Worm (Caenorhabditis elegans) whole organism, young adult: Measurements from ENCODE around the gene F36H9.1.

Experiments
- C06A6.2 ChIP-seq: fragments of 200-800 bp; sonication (Bioruptor generic); conservative IDR thresholded peaks from 2 replicates; pipeline ENCODE4 v1.3.6; 2022; ENCODE audit warnings: missing genetic modification characterization, missing compliant biosample characterization
- C17E4.6 ChIP-seq: fragments of 200-800 bp; sonication (Bioruptor generic); IDR thresholded peaks from 2 replicates; pipeline ENCODE4 v1.3.6; 2022; ENCODE audit warnings: missing genetic modification reagents, missing genetic modification characterization, missing compliant biosample characterization
- F33H1.4 ChIP-seq: fragments of 200-800 bp; sonication (Bioruptor generic); IDR thresholded peaks from 2 replicates; pipeline ENCODE4 v1.3.6; 2022; ENCODE audit warnings: missing genetic modification reagents, missing genetic modification characterization, missing compliant biosample characterization
- F49E8.2 ChIP-seq: sonication (generic microtip); optimal IDR thresholded peaks from 3 replicates; lab custom pipeline; 2017; ENCODE audit warnings: missing genetic modification characterization, mild to moderate bottlenecking, missing compliant biosample characterization, antibody characterized with exemption, moderate library complexity; ENCODE audit not compliant: insufficient read depth
- F57A8.1 ChIP-seq: fragments of 200-800 bp; sonication (Bioruptor generic); optimal IDR thresholded peaks from 2 replicates; lab custom pipeline; 2018; ENCODE audit warnings: mild to moderate bottlenecking, missing genetic modification characterization, moderate library complexity, missing compliant biosample characterization
- K12H6.12 ChIP-seq: fragments of 200-800 bp; sonication (Bioruptor generic); optimal IDR thresholded peaks from 2 replicates; lab custom pipeline; 2018; ENCODE audit warnings: mild to moderate bottlenecking, missing genetic modification characterization, missing compliant biosample characterization
- Y53F4B.3 ChIP-seq: fragments of 200-800 bp; sonication (Bioruptor generic); IDR thresholded peaks from 2 replicates; pipeline ENCODE4 v1.3.6; 2022; ENCODE audit warnings: missing genetic modification reagents, missing genetic modification characterization, missing compliant biosample characterization
- Y95B8A.8 ChIP-seq: fragments of 200-800 bp; sonication (Bioruptor generic); IDR thresholded peaks from 2 replicates; pipeline ENCODE4 v1.3.6; 2022; ENCODE audit warnings: missing genetic modification reagents, missing genetic modification characterization, missing compliant biosample characterization
- ama-1 ChIP-seq, 3 experiments: fragments of 150-350 bp in 1 of 3; sonication (generic microtip) in 2 of 3; optimal IDR thresholded peaks; 2 replicates each; lab custom pipeline; 2014 to 2018; ENCODE audit warnings: missing biosample characterization in 2 of 3, missing genetic modification characterization in 2 of 3, missing genetic modification reagents in 2 of 3
- attf-6 ChIP-seq: fragments of 200-800 bp; sonication (Bioruptor generic); IDR thresholded peaks from 2 replicates; pipeline ENCODE4 v1.3.6; 2022; ENCODE audit warnings: missing genetic modification reagents, missing genetic modification characterization, missing compliant biosample characterization
- bed-2 ChIP-seq: fragments of 200-800 bp; sonication (Bioruptor generic); IDR thresholded peaks from 2 replicates; pipeline ENCODE4 v1.3.6; 2022; ENCODE audit warnings: missing genetic modification reagents, missing genetic modification characterization, missing compliant biosample characterization
- ccch-3 ChIP-seq: fragments of 200-800 bp; sonication (Bioruptor generic); optimal IDR thresholded peaks from 2 replicates; lab custom pipeline; 2018; ENCODE audit warnings: mild to moderate bottlenecking, missing genetic modification characterization, missing compliant biosample characterization
- ceh-27 ChIP-seq: fragments of 200-800 bp; sonication (Bioruptor generic); optimal IDR thresholded peaks from 2 replicates; lab custom pipeline; 2018; ENCODE audit warnings: mild to moderate bottlenecking, missing genetic modification characterization, moderate library complexity, missing compliant biosample characterization
- ceh-79 ChIP-seq: sonication (generic microtip); optimal IDR thresholded peaks from 2 replicates; lab custom pipeline; 2017; ENCODE audit warnings: mild to moderate bottlenecking, missing genetic modification characterization, missing compliant biosample characterization
- chd-7 ChIP-seq: sonication (generic microtip); optimal IDR thresholded peaks from 2 replicates; lab custom pipeline; 2016; ENCODE audit warnings: mild to moderate bottlenecking, missing genetic modification characterization, moderate library complexity, missing compliant biosample characterization
- dox-1 ChIP-seq: fragments of 200-800 bp; sonication (Bioruptor generic); IDR thresholded peaks from 2 replicates; pipeline ENCODE4 v1.3.6; 2022; ENCODE audit warnings: missing genetic modification reagents, missing genetic modification characterization, missing compliant biosample characterization
- dpff-1 ChIP-seq: sonication (generic microtip); optimal IDR thresholded peaks from 2 replicates; lab custom pipeline; 2017; ENCODE audit warnings: mild to moderate bottlenecking, missing genetic modification characterization, missing compliant biosample characterization
- efl-1 ChIP-seq: fragments of 150-350 bp; optimal IDR thresholded peaks from 2 replicates; lab custom pipeline; 2014; ENCODE audit warnings: missing biosample characterization, missing genetic modification reagents, missing genetic modification characterization
- egrh-3 ChIP-seq: fragments of 200-800 bp; sonication (Bioruptor generic); IDR thresholded peaks from 2 replicates; pipeline ENCODE4 v1.3.6; 2022; ENCODE audit warnings: missing genetic modification reagents, missing genetic modification characterization, missing compliant biosample characterization
- hlh-26 ChIP-seq: fragments of 200-800 bp; sonication (Bioruptor generic); conservative IDR thresholded peaks from 2 replicates; pipeline ENCODE4 v1.3.6; 2022; ENCODE audit warnings: missing genetic modification reagents, missing genetic modification characterization, missing compliant biosample characterization
- hmg-1.2 ChIP-seq: fragments of 200-800 bp; sonication (Bioruptor generic); IDR thresholded peaks from 2 replicates; pipeline ENCODE4 v1.3.6; 2022; ENCODE audit warnings: missing genetic modification reagents, missing genetic modification characterization, missing compliant biosample characterization
- hsf-1 ChIP-seq: fragments of 200-800 bp; sonication (Bioruptor generic); IDR thresholded peaks from 2 replicates; pipeline ENCODE4 v1.3.6; 2022; ENCODE audit warnings: missing genetic modification reagents, missing genetic modification characterization, missing compliant biosample characterization
- lin-35 ChIP-seq, 3 experiments: fragments of 150-350 bp in 2 of 3; sonication (generic microtip) in 1 of 3; optimal IDR thresholded peaks; 2 replicates each; lab custom pipeline; 2014 to 2018; ENCODE audit warnings: missing biosample characterization in 3 of 3, missing genetic modification characterization in 3 of 3, missing genetic modification reagents in 3 of 3
- lin-40 ChIP-seq: sonication (generic microtip); optimal IDR thresholded peaks from 2 replicates; lab custom pipeline; 2016; ENCODE audit warnings: missing genetic modification characterization, mild to moderate bottlenecking, missing compliant biosample characterization, missing genotype, missing genetic modification reagents
- lin-54 ChIP-seq: fragments of 200-800 bp; sonication (Bioruptor generic); optimal IDR thresholded peaks from 2 replicates; lab custom pipeline; 2018; ENCODE audit warnings: mild to moderate bottlenecking, missing genetic modification characterization, missing compliant biosample characterization
- madf-3 ChIP-seq: fragments of 200-800 bp; sonication (Bioruptor generic); IDR thresholded peaks from 2 replicates; pipeline ENCODE4 v1.3.6; 2022; ENCODE audit warnings: missing genetic modification reagents, missing genetic modification characterization, missing compliant biosample characterization
- mcd-1 ChIP-seq: fragments of 200-800 bp; sonication (Bioruptor generic); IDR thresholded peaks from 2 replicates; pipeline ENCODE4 v1.3.6; 2022; ENCODE audit warnings: missing genetic modification reagents, missing genetic modification characterization, missing compliant biosample characterization
- nfya-1 ChIP-seq: sonication (generic microtip); optimal IDR thresholded peaks from 2 replicates; lab custom pipeline; 2017; ENCODE audit warnings: antibody characterized with exemption, missing compliant biosample characterization, missing genetic modification characterization, borderline replicate concordance; ENCODE audit not compliant: insufficient read depth
- nfya-2 ChIP-seq: fragments of 200-800 bp; sonication (Bioruptor generic); IDR thresholded peaks from 2 replicates; pipeline ENCODE4 v1.3.6; 2022; ENCODE audit warnings: missing genetic modification reagents, missing genetic modification characterization, missing compliant biosample characterization
- nfyb-1 ChIP-seq: fragments of 200-800 bp; sonication (Bioruptor generic); IDR thresholded peaks from 2 replicates; pipeline ENCODE4 v1.3.6; 2022; ENCODE audit warnings: missing genetic modification reagents, missing genetic modification characterization, missing compliant biosample characterization
- nhr-120 ChIP-seq: fragments of 200-800 bp; sonication (Bioruptor generic); IDR thresholded peaks from 2 replicates; pipeline ENCODE4 v1.3.6; 2022; ENCODE audit warnings: missing genetic modification characterization, missing compliant biosample characterization
- nhr-80 ChIP-seq: sonication (generic microtip); optimal IDR thresholded peaks from 2 replicates; lab custom pipeline; 2016; ENCODE audit warnings: missing genetic modification characterization, missing compliant biosample characterization
- rpc-1 ChIP-seq, 2 experiments: fragments of 150-350 bp in 1 of 2; sonication (generic microtip) in 1 of 2; optimal IDR thresholded peaks; 2 replicates each; lab custom pipeline; 2014 to 2018; ENCODE audit warnings: missing biosample characterization in 1 of 2, missing genetic modification characterization in 1 of 2, missing genetic modification reagents in 1 of 2, missing genotype in 1 of 2
- snpc-4 ChIP-seq, 5 experiments: fragments of 150-350 bp in 1 of 5; sonication (generic microtip) in 4 of 5; optimal IDR thresholded peaks; 2 replicates each; lab custom pipeline; 2014 to 2018; ENCODE audit warnings: missing genetic modification characterization in 5 of 5, missing biosample characterization in 3 of 5, antibody characterized with exemption in 2 of 5, mild to moderate bottlenecking in 2 of 5, missing compliant biosample characterization in 2 of 5, missing genotype in 2 of 5, moderate library complexity in 2 of 5, missing genetic modification reagents in 1 of 5
- somi-1 ChIP-seq: fragments of 200-800 bp; sonication (Bioruptor generic); optimal IDR thresholded peaks from 2 replicates; lab custom pipeline; 2018; ENCODE audit warnings: mild to moderate bottlenecking, missing genetic modification characterization, missing compliant biosample characterization
- sptf-2 ChIP-seq: fragments of 200-800 bp; sonication (Bioruptor generic); optimal IDR thresholded peaks from 2 replicates; lab custom pipeline; 2018; ENCODE audit warnings: mild to moderate bottlenecking, missing genetic modification characterization, missing compliant biosample characterization
- tbp1 ChIP-seq: fragments of 200-800 bp; sonication (Bioruptor generic); optimal IDR thresholded peaks from 2 replicates; lab custom pipeline; 2018; ENCODE audit warnings: mild to moderate bottlenecking, missing genetic modification characterization, missing compliant biosample characterization
- tbx-9 ChIP-seq: sonication (generic microtip); optimal IDR thresholded peaks from 2 replicates; lab custom pipeline; 2016; ENCODE audit warnings: borderline replicate concordance, missing genetic modification characterization, inconsistent platforms, missing compliant biosample characterization
- zfh-2 ChIP-seq: fragments of 200-800 bp; sonication (Bioruptor generic); conservative IDR thresholded peaks from 2 replicates; pipeline ENCODE4 v1.3.6; 2022; ENCODE audit warnings: missing genetic modification reagents, missing genetic modification characterization, missing compliant biosample characterization
- ztf-26 ChIP-seq: sonication (generic microtip); optimal IDR thresholded peaks from 2 replicates; lab custom pipeline; 2017; ENCODE audit warnings: missing genetic modification characterization, missing compliant biosample characterization

The F36H9.1 gene

DNA sequence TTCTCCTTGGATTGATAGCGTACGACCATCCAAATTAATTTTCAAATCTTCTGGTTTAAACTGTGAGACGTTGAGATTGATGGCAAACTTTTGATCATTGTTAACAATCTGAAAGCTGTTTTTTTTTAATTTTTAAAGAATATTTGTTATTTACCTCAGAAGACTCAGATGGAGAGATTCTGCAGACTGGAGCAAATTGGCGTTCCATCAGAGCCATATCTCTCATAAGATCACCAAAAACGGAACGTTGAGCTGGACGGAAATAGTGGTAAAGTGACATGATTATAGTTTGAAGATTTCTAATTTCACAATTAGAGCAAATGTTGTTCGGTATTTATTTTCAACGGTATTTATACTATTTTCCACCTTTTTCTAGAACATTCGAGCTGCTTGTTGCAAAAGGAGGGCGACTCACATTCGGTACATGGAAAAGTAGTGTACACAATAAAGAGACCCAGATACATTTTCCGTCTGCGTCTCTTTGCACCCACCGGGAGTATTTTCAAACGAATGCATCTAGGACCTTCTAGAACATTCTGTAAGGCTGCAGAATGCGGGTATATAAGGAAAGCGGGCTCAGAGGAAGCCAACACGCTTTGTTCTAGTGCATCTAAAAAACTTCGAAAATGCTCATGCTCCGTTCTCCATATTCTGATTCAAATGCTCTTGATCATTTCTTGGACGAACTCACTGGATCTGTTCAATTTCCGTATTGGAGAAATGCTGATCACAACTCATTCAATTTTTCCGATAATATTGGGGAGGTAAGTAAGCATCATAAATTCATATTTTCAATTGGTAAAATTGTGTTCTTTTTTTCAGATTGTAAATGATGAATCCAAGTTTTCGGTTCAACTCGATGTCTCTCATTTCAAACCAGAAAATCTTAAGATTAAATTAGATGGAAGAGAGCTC lies 10.6 kb downstream of the F36H9.1 start, which contains the start of the genes hsp-16.2 and hsp-16.41:
TSS of gene hsp-16.2 (minus strand) at position 313 of the 915 bp plus-strand sequence.
TSS of gene hsp-16.41 (plus strand) at position 534 of the 915 bp plus-strand sequence.
- TF ChIP-seq dpff-1 (tag; lab: Kevin White, UChicago) (no peak), dox-1 (GFP tag; lab: Robert Waterston, UW) (peak; percentile 22; the same call in 1 of the 2 replicates), lin-40 (tag; lab: Kevin White, UChicago) (peak; percentile 24), F49E8.2 (tag; lab: Kevin White, UChicago) (no peak), ztf-26 (peak; percentile 59), mcd-1 (GFP tag; lab: Robert Waterston, UW) (peak; percentile 33; the same call in 1 of the 2 replicates), rpc-1 (optimal IDR thresholded peaks at IDR 0.05; lab: Kevin White, UChicago) (peak; percentile 45), rpc-1 (tag; optimal IDR thresholded peaks at IDR 0.05; lab: Kevin White, UChicago) (no peak), bed-2 (GFP tag; lab: Robert Waterston, UW) (no peak), nfyb-1 (peak; percentile 72; the same call in 1 of the 2 replicates), Y95B8A.8 (GFP tag; lab: Robert Waterston, UW) (0 out of 2 replicates have a peak, but pooled peaks have one; percentile 35), egrh-3 (GFP tag; lab: Robert Waterston, UW) (no peak), lin-54 (GFP tag; lab: Kevin White, UChicago) (peak; percentile 7), ccch-3 (GFP tag; lab: Kevin White, UChicago) (no peak), tbp1 (GFP tag; lab: Kevin White, UChicago) (peak; percentile 48), hmg-1.2 (peak; percentile 94), zfh-2 (GFP tag; lab: Robert Waterston, UW) (0 out of 2 replicates have a peak, but pooled peaks have one; percentile 22), F57A8.1 (GFP tag; lab: Kevin White, UChicago) (no peak), snpc-4 (GFP tag; optimal IDR thresholded peaks at IDR 0.05; lab: Kevin White, UChicago) (no peak), snpc-4 (tag; optimal IDR thresholded peaks at IDR 0.05; lab: Kevin White, UChicago) (no peak), ceh-27 (GFP tag; lab: Kevin White, UChicago) (peak; percentile 23), attf-6 (GFP tag; lab: Robert Waterston, UW) (no peak), chd-7 (tag; lab: Kevin White, UChicago) (peak; percentile 38), sptf-2 (GFP tag; lab: Kevin White, UChicago) (no peak), ama-1 (optimal IDR thresholded peaks at IDR 0.05; lab: Kevin White, UChicago) (peak; percentile 3), ama-1 (GFP tag; optimal IDR thresholded peaks at IDR 0.05; lab: Kevin White, UChicago) (no peak), lin-35 (GFP tag; optimal IDR thresholded peaks at IDR 0.05; lab: Kevin White, UChicago) (no peak), nhr-80 (no peak), madf-3 (GFP tag; lab: Robert Waterston, UW) (no peak), somi-1 (GFP tag; lab: Kevin White, UChicago) (no peak), efl-1 (no peak), nfya-1 (tag; lab: Kevin White, UChicago) (no peak), hsf-1 (GFP tag; lab: Robert Waterston, UW) (peak; percentile 92), K12H6.12 (tag; lab: Kevin White, UChicago) (peak; percentile 34)

- TF ChIP-seq nfya-1 (tag; lab: Kevin White, UChicago), result no peak
- TF ChIP-seq nhr-120 (GFP tag; lab: Robert Waterston, UW), result no peak
- no peak for TF ChIP-seq C06A6.2 (GFP tag; lab: Robert Waterston, UW)
- no peak for TF ChIP-seq nfya-2 (GFP tag; lab: Robert Waterston, UW)
- TF ChIP-seq ztf-26, result peak; percentile 14
- TF ChIP-seq tbx-9 (tag; lab: Kevin White, UChicago), result no peak
- peak; percentile 15 for TF ChIP-seq sptf-2 (GFP tag; lab: Kevin White, UChicago)
- TF ChIP-seq C17E4.6 (GFP tag; lab: Robert Waterston, UW), result no peak
- peak; percentile 32; the same call in 1 of the 2 replicates for TF ChIP-seq dox-1 (GFP tag; lab: Robert Waterston, UW)
- TF ChIP-seq Y53F4B.3 (GFP tag; lab: Robert Waterston, UW), result no peak
- TF ChIP-seq somi-1 (GFP tag; lab: Kevin White, UChicago), result no peak
- TF ChIP-seq ama-1 (optimal IDR thresholded peaks at IDR 0.05; lab: Kevin White, UChicago), result peak; percentile 29
- TF ChIP-seq ama-1 (GFP tag; optimal IDR thresholded peaks at IDR 0.05; lab: Kevin White, UChicago), result no peak
- 0 out of 2 replicates have a peak, but pooled peaks have one; percentile 35 for TF ChIP-seq zfh-2 (GFP tag; lab: Robert Waterston, UW)
- TF ChIP-seq hlh-26 (GFP tag; lab: Robert Waterston, UW), result no peak
- TF ChIP-seq F33H1.4, result no peak
- no peak for TF ChIP-seq ceh-79
These were observed 11.5 kb downstream of the F36H9.1 start for ce11 chrV:1805724-1806316.
